Fruit fly (Drosophila melanogaster): ENCODE results near the gene baz.
A peak's percentile ranks its signal among the peaks of the same experiment; 100 is the strongest.

The baz gene

DNA sequence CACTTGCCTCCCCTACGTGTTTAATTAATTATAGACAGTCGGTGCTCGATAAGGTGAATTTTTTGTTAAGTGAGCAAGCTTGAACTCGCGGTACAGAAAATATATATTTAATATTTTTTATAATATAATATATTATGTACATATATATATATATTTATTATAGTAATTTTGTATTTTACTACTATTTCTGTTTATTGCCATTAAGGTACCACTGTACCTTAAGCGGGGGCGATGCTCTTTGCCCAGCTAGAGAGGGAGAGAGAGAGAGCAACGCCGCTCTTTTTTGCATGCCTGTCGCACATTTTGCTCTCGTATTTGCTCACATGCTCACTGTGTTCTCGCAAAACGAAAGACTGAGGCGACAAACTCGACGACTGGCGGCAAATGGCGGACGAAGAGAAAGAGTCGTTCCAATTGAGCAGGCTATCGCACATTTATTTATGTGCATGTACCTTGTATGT lies 10.7 kb downstream of the baz start:
- TF ChIP-seq Deaf1 (tag; optimal IDR thresholded peaks at IDR 0.05) (peak; percentile 13), cwo (GFP tag; optimal IDR thresholded peaks at IDR 0.05) (peak; percentile 69), CG12769 (tag; optimal IDR thresholded peaks at IDR 0.05) (no peak), CG11456 (GFP tag; IDR thresholded peaks at IDR 0.05) (no peak), btn (GFP tag; optimal IDR thresholded peaks at IDR 0.05) (no peak), BtbVII (GFP tag; optimal IDR thresholded peaks at IDR 0.05) (peak; percentile 29), tll (GFP tag; optimal IDR thresholded peaks at IDR 0.05) (peak in 1 of 2 experiments; percentile 12), zfh2 (GFP tag; optimal IDR thresholded peaks at IDR 0.05) (no peak), schlank (tag; optimal IDR thresholded peaks at IDR 0.05) (no peak), CG13287 (GFP tag; IDR thresholded peaks at IDR 0.05; ENCODE audit: partially characterized antibody) (no peak), MBD-R2 (GFP tag; IDR thresholded peaks at IDR 0.05) (peak; percentile 24; the same call in 1 of the 2 replicates), da (GFP tag; optimal IDR thresholded peaks at IDR 0.05) (no peak), HHEX (GFP tag; optimal IDR thresholded peaks at IDR 0.05) (peak; percentile 50), Rfx (GFP tag; IDR thresholded peaks at IDR 0.05) (peak; percentile 71), CG11398 (GFP tag; optimal IDR thresholded peaks at IDR 0.05) (no peak), rib (GFP tag; IDR thresholded peaks at IDR 0.05) (0 out of 2 replicates have a peak, but pooled peaks have one; percentile 16), nmo (GFP tag; optimal IDR thresholded peaks at IDR 0.05) (peak; percentile 25), Ets65A (GFP tag) (no peak), CHES-1-like (GFP tag; optimal IDR thresholded peaks at IDR 0.05) (no peak), Taf1 (GFP tag; IDR thresholded peaks at IDR 0.05) (peak; percentile 14; the same call in 1 of the 2 replicates), CG6854 (GFP tag; optimal IDR thresholded peaks at IDR 0.05) (peak; percentile 57), CrebB (tag; optimal IDR thresholded peaks at IDR 0.05) (no peak), ssp (GFP tag; IDR thresholded peaks at IDR 0.05) (0 out of 2 replicates have a peak, but pooled peaks have one; percentile 14), CG2712 (tag; optimal IDR thresholded peaks at IDR 0.05) (peak; percentile 36), CG17568 (GFP tag; optimal IDR thresholded peaks at IDR 0.05) (no peak), Xrp1 (GFP tag; IDR thresholded peaks at IDR 0.05) (peak; percentile 18; the same call in 1 of the 2 replicates), aop (GFP tag; IDR thresholded peaks at IDR 0.05) (no peak), zen (tag; optimal IDR thresholded peaks at IDR 0.05) (peak; percentile 22), HLH3B (GFP tag; IDR thresholded peaks at IDR 0.05) (peak; percentile 48; the same call in 1 of the 2 replicates), Dip2 (GFP tag; IDR thresholded peaks at IDR 0.05) (no peak), E2f1 (GFP tag; IDR thresholded peaks at IDR 0.05) (0 out of 2 replicates have a peak, but pooled peaks have one; percentile 32), MESR4 (GFP tag; optimal IDR thresholded peaks at IDR 0.05) (no peak), CG10267 (tag; optimal IDR thresholded peaks at IDR 0.05) (peak; percentile 21), Abd-B (GFP tag; optimal IDR thresholded peaks at IDR 0.05) (no peak), HLH54F (GFP tag; optimal IDR thresholded peaks at IDR 0.05) (no peak), Hr51 (GFP tag; optimal IDR thresholded peaks at IDR 0.05) (peak in 1 of 2 experiments; percentile 64), CG12391 (tag; optimal IDR thresholded peaks at IDR 0.05) (peak; percentile 39), CG14014 (GFP tag; IDR thresholded peaks at IDR 0.05) (peak; percentile 63; the same call in 1 of the 2 replicates), stc (GFP tag; IDR thresholded peaks at IDR 0.05) (0 out of 2 replicates have a peak, but pooled peaks have one; percentile 28), fd3F (GFP tag; optimal IDR thresholded peaks at IDR 0.05) (peak; percentile 50), BEAF-32 (GFP tag; optimal IDR thresholded peaks at IDR 0.05) (no peak), NFAT (GFP tag; IDR thresholded peaks at IDR 0.05) (no peak), croc (GFP tag; conservative IDR thresholded peaks at IDR 0.05) (no peak), CkIIα-i1 (GFP tag; IDR thresholded peaks at IDR 0.05) (no peak), CG17361 (GFP tag; IDR thresholded peaks at IDR 0.05) (0 out of 3 replicates have a peak, but pooled peaks have one; percentile 35), bsh (GFP tag; optimal IDR thresholded peaks at IDR 0.05) (peak in 1 of 2 experiments; percentile 66), CoRest (tag; optimal IDR thresholded peaks at IDR 0.05) (peak; percentile 45), CG13296 (GFP tag; optimal IDR thresholded peaks at IDR 0.05) (peak; percentile 72), al (GFP tag; IDR thresholded peaks at IDR 0.05) (peak; percentile 41; the same call in 1 of the 2 replicates)

All from whole organism, embryonic.